Worm (Caenorhabditis elegans) whole organism, L2 larva: Measurements from ENCODE around the gene K12H4.2.

ENCODE experiments used
- C34F6.9 ChIP-seq: fragments of 150-350 bp; optimal IDR thresholded peaks from 2 replicates; lab custom pipeline; 2014; ENCODE audit warnings: missing biosample characterization, missing genetic modification characterization
- F13H6.1 ChIP-seq: sonication (generic microtip); optimal IDR thresholded peaks from 2 replicates; lab custom pipeline; 2016; ENCODE audit warnings: missing genetic modification characterization, missing compliant biosample characterization
- R02D3.7 ChIP-seq: fragments of 150-350 bp; optimal IDR thresholded peaks from 2 replicates; lab custom pipeline; 2014; ENCODE audit warnings: missing biosample characterization, missing genetic modification characterization
- Y55F3AM.14 ChIP-seq: fragments of 200-800 bp; sonication (Bioruptor generic); optimal IDR thresholded peaks from 2 replicates; lab custom pipeline; 2018; ENCODE audit warnings: mild to moderate bottlenecking, missing genetic modification characterization, missing compliant biosample characterization
- ZK546.5 ChIP-seq: sonication (generic microtip); optimal IDR thresholded peaks from 2 replicates; lab custom pipeline; 2017; ENCODE audit warnings: missing biosample characterization, missing genetic modification characterization
- alr-1 ChIP-seq: fragments of 150-350 bp; optimal IDR thresholded peaks from 2 replicates; lab custom pipeline; 2014; ENCODE audit warnings: missing biosample characterization, missing genetic modification characterization
- aly-2 ChIP-seq: fragments of 150-350 bp; optimal IDR thresholded peaks from 2 replicates; lab custom pipeline; 2014; ENCODE audit warnings: missing biosample characterization, missing genetic modification characterization
- ama-1 ChIP-seq: fragments of 150-350 bp; optimal IDR thresholded peaks from 2 replicates; lab custom pipeline; 2018; ENCODE audit warnings: inconsistent platforms
- blmp-1 ChIP-seq: sonication (generic microtip); optimal IDR thresholded peaks from 2 replicates; lab custom pipeline; 2017; ENCODE audit warnings: missing genetic modification characterization, mild to moderate bottlenecking, missing compliant biosample characterization, antibody characterized with exemption, moderate library complexity; ENCODE audit not compliant: insufficient read depth
- ceh-16 ChIP-seq: fragments of 150-350 bp; optimal IDR thresholded peaks from 2 replicates; lab custom pipeline; 2014; ENCODE audit warnings: missing biosample characterization, missing genetic modification characterization
- ceh-82 ChIP-seq: fragments of 150-350 bp; optimal IDR thresholded peaks from 2 replicates; lab custom pipeline; 2014; ENCODE audit warnings: missing biosample characterization, missing genetic modification characterization
- crh-2 ChIP-seq: sonication (generic microtip); optimal IDR thresholded peaks from 2 replicates; lab custom pipeline; 2017; ENCODE audit warnings: missing biosample characterization, missing genetic modification characterization
- dmd-4 ChIP-seq: sonication (generic microtip); optimal IDR thresholded peaks from 2 replicates; lab custom pipeline; 2017; ENCODE audit warnings: missing biosample characterization, missing genetic modification characterization
- egl-27 ChIP-seq: sonication (generic microtip); optimal IDR thresholded peaks from 3 replicates; lab custom pipeline; 2017; ENCODE audit warnings: missing biosample characterization, missing genetic modification reagents, missing genetic modification characterization
- elt-1 ChIP-seq: fragments of 150-350 bp; optimal IDR thresholded peaks from 2 replicates; lab custom pipeline; 2014; ENCODE audit warnings: missing biosample characterization, missing genetic modification characterization
- elt-3 ChIP-seq: sonication (generic microtip); optimal IDR thresholded peaks from 2 replicates; lab custom pipeline; 2017; ENCODE audit warnings: missing biosample characterization, missing genetic modification characterization
- fos-1 ChIP-seq: fragments of 150-350 bp; optimal IDR thresholded peaks from 2 replicates; lab custom pipeline; 2014; ENCODE audit warnings: missing biosample characterization, missing genetic modification characterization
- gmeb-1 ChIP-seq: fragments of 150-350 bp; optimal IDR thresholded peaks from 2 replicates; lab custom pipeline; 2014; ENCODE audit warnings: missing biosample characterization, missing genetic modification characterization
- lin-11 ChIP-seq: fragments of 150-350 bp; sonication (generic microtip); optimal IDR thresholded peaks from 2 replicates; lab custom pipeline; 2014; ENCODE audit warnings: missing biosample characterization, missing genetic modification characterization, inconsistent platforms, mixed read lengths
- lin-13 ChIP-seq: fragments of 150-350 bp; optimal IDR thresholded peaks from 2 replicates; lab custom pipeline; 2014; ENCODE audit warnings: missing biosample characterization, missing genetic modification reagents, missing genetic modification characterization
- lin-39 ChIP-seq: fragments of 150-350 bp; optimal IDR thresholded peaks from 2 replicates; lab custom pipeline; 2014; ENCODE audit warnings: missing biosample characterization, missing genetic modification reagents, missing genetic modification characterization
- lsy-2 ChIP-seq, 2 experiments: fragments of 150-350 bp in 1 of 2; sonication (generic microtip) in 1 of 2; optimal IDR thresholded peaks; 2 replicates each; lab custom pipeline; 2014 to 2017; ENCODE audit warnings: missing biosample characterization in 2 of 2, missing genetic modification characterization in 2 of 2
- mab-5 ChIP-seq: fragments of 150-350 bp; optimal IDR thresholded peaks from 2 replicates; lab custom pipeline; 2014; ENCODE audit warnings: missing biosample characterization, missing genetic modification characterization
- mbf-1 ChIP-seq: sonication (generic microtip); optimal IDR thresholded peaks from 2 replicates; lab custom pipeline; 2017; ENCODE audit warnings: missing biosample characterization, missing genetic modification characterization
- mdl-1 ChIP-seq, 2 experiments: fragments of 150-350 bp in 1 of 2; sonication (generic microtip) in 1 of 2; optimal IDR thresholded peaks; 2 replicates each; lab custom pipeline; 2017; ENCODE audit warnings: missing biosample characterization in 2 of 2, missing genetic modification characterization in 2 of 2
- nhr-10 ChIP-seq: sonication (generic microtip); optimal IDR thresholded peaks from 2 replicates; lab custom pipeline; 2017; ENCODE audit warnings: missing biosample characterization, missing genetic modification characterization
- nhr-11 ChIP-seq: fragments of 150-350 bp; optimal IDR thresholded peaks from 2 replicates; lab custom pipeline; 2014; ENCODE audit warnings: missing biosample characterization, missing genetic modification characterization
- nhr-12 ChIP-seq: fragments of 150-350 bp; optimal IDR thresholded peaks from 2 replicates; lab custom pipeline; 2014; ENCODE audit warnings: missing biosample characterization, missing genetic modification characterization
- nhr-129 ChIP-seq: fragments of 150-350 bp; optimal IDR thresholded peaks from 2 replicates; lab custom pipeline; 2014; ENCODE audit warnings: missing biosample characterization, missing genetic modification characterization
- nhr-21 ChIP-seq: fragments of 150-350 bp; optimal IDR thresholded peaks from 2 replicates; lab custom pipeline; 2014; ENCODE audit warnings: missing biosample characterization, missing genetic modification characterization
- nhr-23 ChIP-seq: fragments of 150-350 bp; optimal IDR thresholded peaks from 2 replicates; lab custom pipeline; 2014; ENCODE audit warnings: missing biosample characterization, missing genetic modification reagents, missing genetic modification characterization
- nhr-237 ChIP-seq: fragments of 150-350 bp; optimal IDR thresholded peaks from 2 replicates; lab custom pipeline; 2014; ENCODE audit warnings: missing biosample characterization, missing genetic modification characterization
- nhr-25 ChIP-seq: fragments of 150-350 bp; sonication (generic microtip); optimal IDR thresholded peaks from 3 replicates; lab custom pipeline; 2014; ENCODE audit warnings: missing biosample characterization, missing genetic modification characterization
- nhr-6 ChIP-seq: fragments of 150-350 bp; optimal IDR thresholded peaks from 2 replicates; lab custom pipeline; 2014; ENCODE audit warnings: missing biosample characterization, missing genetic modification characterization
- nhr-77 ChIP-seq: fragments of 150-350 bp; optimal IDR thresholded peaks from 2 replicates; lab custom pipeline; 2014; ENCODE audit warnings: missing biosample characterization, missing genetic modification characterization
- peb-1 ChIP-seq: fragments of 150-350 bp; optimal IDR thresholded peaks from 2 replicates; lab custom pipeline; 2014; ENCODE audit warnings: missing biosample characterization, missing genetic modification characterization
- sem-4 ChIP-seq: fragments of 150-350 bp; optimal IDR thresholded peaks from 2 replicates; lab custom pipeline; 2014; ENCODE audit warnings: missing biosample characterization, missing genetic modification reagents, missing genetic modification characterization
- skn-1 ChIP-seq: sonication (generic microtip); optimal IDR thresholded peaks from 2 replicates; lab custom pipeline; 2017; ENCODE audit warnings: missing biosample characterization, missing genetic modification characterization
- sma-3 ChIP-seq: sonication (generic microtip); optimal IDR thresholded peaks from 2 replicates; lab custom pipeline; 2016; ENCODE audit warnings: missing genetic modification reagents, missing genetic modification characterization, missing compliant biosample characterization
- sma-9 ChIP-seq, 2 experiments: fragments of 150-350 bp in 1 of 2; sonication (generic microtip) in 1 of 2; optimal IDR thresholded peaks; 2 replicates each; lab custom pipeline; 2014 to 2016; ENCODE audit warnings: missing genetic modification characterization in 2 of 2, mild to moderate bottlenecking in 1 of 2, missing biosample characterization in 1 of 2, missing compliant biosample characterization in 1 of 2, missing genetic modification reagents in 1 of 2, moderate library complexity in 1 of 2
- snpc-4 ChIP-seq: fragments of 150-350 bp; optimal IDR thresholded peaks from 2 replicates; lab custom pipeline; 2014; ENCODE audit warnings: missing biosample characterization, missing genetic modification characterization
- unc-39 ChIP-seq: fragments of 150-350 bp; optimal IDR thresholded peaks from 2 replicates; lab custom pipeline; 2014; ENCODE audit warnings: missing biosample characterization, missing genetic modification characterization
- unc-55 ChIP-seq: fragments of 150-350 bp; sonication (generic microtip); optimal IDR thresholded peaks from 3 replicates; lab custom pipeline; 2014; ENCODE audit warnings: missing biosample characterization, missing genetic modification reagents, missing genetic modification characterization
- unc-62 ChIP-seq: fragments of 150-350 bp; optimal IDR thresholded peaks from 2 replicates; lab custom pipeline; 2014; ENCODE audit warnings: missing biosample characterization, missing genetic modification reagents, missing genetic modification characterization
- zag-1 ChIP-seq: fragments of 150-350 bp; optimal IDR thresholded peaks from 2 replicates; lab custom pipeline; 2014; ENCODE audit warnings: missing biosample characterization, missing genetic modification characterization
- ztf-1 ChIP-seq: fragments of 200-800 bp; sonication (Bioruptor generic); conservative IDR thresholded peaks from 2 replicates; pipeline ENCODE4 v1.3.6; 2022; ENCODE audit warnings: missing genetic modification characterization, missing compliant biosample characterization
- ztf-11 ChIP-seq: sonication (generic microtip); optimal IDR thresholded peaks from 2 replicates; lab custom pipeline; 2017; ENCODE audit warnings: missing biosample characterization, missing genetic modification characterization
- ztf-4 ChIP-seq: fragments of 150-350 bp; optimal IDR thresholded peaks from 2 replicates; lab custom pipeline; 2014; ENCODE audit warnings: missing biosample characterization, missing genetic modification characterization

Gene K12H4.2

ce11 chrIII:8042775-8043174 is 4.7 kb upstream of the K12H4.2 start, which contains the start of gene K12H4.6:
Gene K12H4.6, minus strand, starts transcription at chrIII:8042875.
- TF ChIP-seq ztf-4 (tag; lab: Kevin White, UChicago), result no peak
- no peak for TF ChIP-seq ZK546.5 (tag; lab: Kevin White, UChicago)
- TF ChIP-seq R02D3.7 (tag; lab: Kevin White, UChicago), result no peak

ce11 chrIII:8043784-8044183 is 3.7 kb upstream of the K12H4.2 start:
- TF ChIP-seq lsy-2 (tag; optimal IDR thresholded peaks at IDR 0.05; lab: Kevin White, UChicago), result peak; percentile 92 to 98
- no peak for TF ChIP-seq dmd-4 (tag; lab: Kevin White, UChicago)
- TF ChIP-seq egl-27 (tag; lab: Kevin White, UChicago), result peak; percentile 93
- peak in 1 of 2 experiments; percentile 90 for TF ChIP-seq mdl-1 (tag; optimal IDR thresholded peaks at IDR 0.05; lab: Kevin White, UChicago)
- TF ChIP-seq nhr-23 (tag; lab: Kevin White, UChicago), result no peak
- peak; percentile 99 for TF ChIP-seq zag-1 (tag; lab: Kevin White, UChicago)
- TF ChIP-seq unc-62, result no peak
- TF ChIP-seq elt-3 (tag; lab: Kevin White, UChicago), result no peak
- TF ChIP-seq alr-1 (tag; lab: Kevin White, UChicago), result no peak
- TF ChIP-seq ZK546.5 (tag; lab: Kevin White, UChicago), result peak; percentile 81
- TF ChIP-seq R02D3.7 (tag; lab: Kevin White, UChicago), result peak; percentile 62
- peak; percentile 86 for TF ChIP-seq nhr-11
- peak; percentile 68 for TF ChIP-seq unc-39 (tag; lab: Kevin White, UChicago)
- TF ChIP-seq fos-1 (tag; lab: Kevin White, UChicago), result peak; percentile 99
- TF ChIP-seq ceh-82 (tag; lab: Kevin White, UChicago), result peak; percentile 96
- peak; percentile 99 for TF ChIP-seq sma-3 (GFP tag; lab: Kevin White, UChicago)
- peak; percentile 96 for TF ChIP-seq sem-4 (tag; lab: Kevin White, UChicago)
- TF ChIP-seq aly-2, result no peak
- peak; percentile 71 for TF ChIP-seq nhr-237
- peak; percentile 28 for TF ChIP-seq nhr-12 (tag; lab: Kevin White, UChicago)
- TF ChIP-seq skn-1 (tag; lab: Kevin White, UChicago), result peak; percentile 84
- peak; percentile 81 for TF ChIP-seq nhr-10
- TF ChIP-seq elt-1 (tag; lab: Kevin White, UChicago), result no peak
- TF ChIP-seq mbf-1 (tag; lab: Kevin White, UChicago), result no peak
- TF ChIP-seq lin-39 (tag; lab: Kevin White, UChicago), result peak; percentile 98
- peak; percentile 99 for TF ChIP-seq nhr-25
- TF ChIP-seq nhr-21 (tag; lab: Kevin White, UChicago), result peak; percentile 93
- TF ChIP-seq lin-13, result peak; percentile 98
- peak; percentile 66 for TF ChIP-seq ztf-11 (tag; lab: Kevin White, UChicago)
- peak; percentile 95 for TF ChIP-seq Y55F3AM.14
- TF ChIP-seq snpc-4 (tag; lab: Kevin White, UChicago), result peak; percentile 85
- TF ChIP-seq gmeb-1 (tag; lab: Kevin White, UChicago), result peak; percentile 92
- TF ChIP-seq ama-1 (lab: Kevin White, UChicago), result peak; percentile 65
- TF ChIP-seq C34F6.9, result peak; percentile 99
- TF ChIP-seq sma-9 (GFP tag; optimal IDR thresholded peaks at IDR 0.05; lab: Kevin White, UChicago), result peak; percentile 95
- TF ChIP-seq sma-9 (tag; optimal IDR thresholded peaks at IDR 0.05; lab: Kevin White, UChicago), result no peak
- peak; percentile 98 for TF ChIP-seq F13H6.1 (tag; lab: Kevin White, UChicago)
- TF ChIP-seq nhr-77 (tag; lab: Kevin White, UChicago), result peak; percentile 89
- no peak for TF ChIP-seq ceh-16 (tag; lab: Kevin White, UChicago)
- peak; percentile 99 for TF ChIP-seq crh-2 (tag; lab: Kevin White, UChicago)
- peak; percentile 65 for TF ChIP-seq blmp-1 (tag; lab: Kevin White, UChicago)
- TF ChIP-seq mab-5 (tag; lab: Kevin White, UChicago), result peak; percentile 93
- TF ChIP-seq unc-55, result peak; percentile 100
- TF ChIP-seq peb-1 (tag; lab: Kevin White, UChicago), result no peak
- peak; percentile 97 for TF ChIP-seq ztf-4 (tag; lab: Kevin White, UChicago)
- TF ChIP-seq nhr-6 (tag; lab: Kevin White, UChicago), result peak; percentile 98
- peak; percentile 95 for TF ChIP-seq lin-11
- peak; percentile 100 for TF ChIP-seq nhr-129 (tag; lab: Kevin White, UChicago)
- no peak for TF ChIP-seq ztf-1 (GFP tag; lab: Robert Waterston, UW)
- TF ChIP-seq, all 48 proteins: peak for 37
